Fruit fly (Drosophila melanogaster): ENCODE results near the gene Gr93b.

The Gr93b gene

DNA sequence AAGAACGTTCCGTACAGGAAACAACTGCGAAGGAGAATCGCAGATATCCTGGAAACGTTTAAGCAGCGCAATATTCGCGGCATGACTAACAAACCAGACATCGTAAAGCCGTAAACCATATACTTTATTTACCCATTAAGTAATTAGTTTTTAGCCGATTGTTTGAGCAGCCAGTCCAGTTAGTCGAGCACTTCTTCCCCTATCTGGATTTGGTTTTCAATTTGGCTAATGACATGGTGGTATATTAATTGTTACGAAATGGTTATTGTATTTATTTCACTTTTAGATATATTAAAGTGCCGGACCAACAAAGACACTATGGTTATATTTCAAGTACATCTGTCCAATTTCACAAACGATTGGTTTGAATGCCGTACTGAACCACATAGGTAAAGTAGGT is at the start of gene Gr93b:
TSS of gene Gr93b (minus strand) at position 101 of the 400 bp plus-strand sequence.
- TF ChIP-seq CG17801 (GFP tag; optimal IDR thresholded peaks at IDR 0.05; ENCODE audit: partially characterized antibody) = no peak

DNA sequence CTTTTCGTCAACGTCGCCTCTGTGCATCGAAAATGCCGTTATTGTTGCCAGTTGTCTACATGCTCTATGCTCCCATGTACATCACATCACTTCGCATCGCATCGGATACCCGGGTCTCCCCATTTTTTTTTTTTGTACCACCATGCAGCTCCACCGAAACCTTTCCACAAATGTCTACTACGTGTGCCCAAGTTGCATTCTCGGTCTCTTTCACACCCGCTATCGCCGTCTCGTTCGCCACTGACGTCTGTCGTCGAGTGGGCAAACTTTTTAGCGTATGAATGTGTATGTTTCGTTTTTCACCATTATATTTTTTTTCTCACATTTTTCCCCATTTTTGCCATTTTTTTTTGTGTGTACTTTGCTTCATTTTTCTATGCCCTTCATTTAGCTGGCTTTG is 48.9 kb upstream of the Gr93b start:
- no peak for TF ChIP-seq CG17801 (GFP tag; optimal IDR thresholded peaks at IDR 0.05; ENCODE audit: partially characterized antibody)

DNA sequence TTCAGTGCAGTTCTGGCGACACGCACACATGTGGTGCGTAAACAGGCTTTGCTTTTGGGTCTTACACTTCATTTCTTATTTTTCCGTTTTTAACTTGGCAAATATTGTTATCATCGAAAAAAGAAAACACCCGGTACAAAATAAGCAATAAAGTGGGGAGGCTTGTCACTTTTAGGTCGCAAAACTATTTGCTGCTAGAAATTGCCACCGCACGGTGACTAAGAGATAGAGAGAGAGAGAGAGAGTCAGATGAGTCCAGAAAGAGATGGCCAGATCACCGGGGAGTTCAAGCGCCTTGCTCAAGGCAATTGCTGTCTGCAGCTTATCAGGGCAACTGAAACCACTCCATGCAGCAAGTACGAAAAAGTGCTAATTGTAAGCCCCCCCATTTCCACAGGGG is 47.2 kb upstream of the Gr93b start:
- TF ChIP-seq CG17801 (GFP tag; optimal IDR thresholded peaks at IDR 0.05; ENCODE audit: partially characterized antibody) = no peak

DNA sequence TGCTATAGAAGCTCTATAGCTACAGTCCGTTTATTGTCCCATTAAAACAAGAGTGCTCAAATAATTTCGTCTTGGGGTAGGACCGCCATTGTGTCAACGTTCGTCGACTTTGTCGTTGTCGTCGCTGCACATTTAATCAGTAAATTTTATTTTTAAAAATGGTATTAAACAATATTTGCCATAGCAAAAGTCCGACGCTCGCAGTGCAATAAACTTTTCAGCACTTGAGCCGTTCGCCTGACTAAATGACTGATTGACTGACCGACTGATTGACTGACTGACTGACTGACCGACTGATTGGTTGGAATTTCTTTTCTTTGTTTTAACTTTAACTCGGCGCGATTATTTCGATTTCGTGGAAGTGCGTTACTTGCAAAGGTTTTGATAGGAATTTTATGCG is 46.4 kb upstream of the Gr93b start:
- TF ChIP-seq CG17801 (GFP tag; optimal IDR thresholded peaks at IDR 0.05; ENCODE audit: partially characterized antibody) = no peak

DNA sequence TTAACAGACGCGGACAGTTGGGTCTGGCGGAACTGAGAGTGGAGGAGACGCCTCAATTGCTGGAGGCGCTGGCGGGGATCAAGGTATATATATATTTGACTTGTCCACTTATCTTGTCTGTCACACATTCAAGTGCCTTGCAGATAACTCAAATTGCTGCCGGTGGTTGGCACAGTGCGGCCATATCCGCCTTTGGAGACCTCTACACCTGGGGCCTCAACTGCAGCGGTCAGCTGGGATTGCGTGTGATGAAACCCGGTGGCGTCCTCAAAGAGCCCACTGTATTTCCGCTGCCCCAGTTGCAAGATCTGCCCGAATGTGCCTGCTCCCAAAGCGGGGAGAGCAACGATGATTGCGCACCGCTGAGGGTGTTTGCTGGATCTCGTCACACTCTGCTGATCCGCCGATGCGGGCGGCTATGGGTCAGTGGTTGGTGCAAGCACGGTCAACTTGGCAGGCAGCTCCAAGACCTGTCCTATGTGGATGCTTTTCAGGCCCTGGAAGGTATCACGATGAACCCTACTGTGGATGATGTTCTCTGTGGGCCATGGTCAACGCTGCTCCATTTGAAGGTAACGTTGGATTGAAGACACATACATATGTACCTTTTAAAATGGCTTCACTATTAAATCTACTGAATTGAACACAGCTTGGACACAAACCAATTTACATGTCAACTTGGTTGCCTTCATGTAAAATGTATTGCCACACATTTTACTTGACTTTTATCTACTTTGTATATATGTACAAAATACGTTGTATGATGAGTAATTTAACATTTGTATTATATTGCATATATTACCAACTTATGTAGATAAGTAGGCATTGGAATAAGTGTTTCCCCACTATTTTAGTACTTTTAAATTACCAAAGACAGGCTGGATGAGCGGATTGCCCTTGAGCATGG is 45.4 kb upstream of the Gr93b start, which contains the start of gene CG43844:
TSS of gene CG43844 (plus strand) at position 844 of the 907 bp plus-strand sequence.
- TF ChIP-seq CG17801 (GFP tag; optimal IDR thresholded peaks at IDR 0.05; ENCODE audit: partially characterized antibody) = no peak

DNA sequence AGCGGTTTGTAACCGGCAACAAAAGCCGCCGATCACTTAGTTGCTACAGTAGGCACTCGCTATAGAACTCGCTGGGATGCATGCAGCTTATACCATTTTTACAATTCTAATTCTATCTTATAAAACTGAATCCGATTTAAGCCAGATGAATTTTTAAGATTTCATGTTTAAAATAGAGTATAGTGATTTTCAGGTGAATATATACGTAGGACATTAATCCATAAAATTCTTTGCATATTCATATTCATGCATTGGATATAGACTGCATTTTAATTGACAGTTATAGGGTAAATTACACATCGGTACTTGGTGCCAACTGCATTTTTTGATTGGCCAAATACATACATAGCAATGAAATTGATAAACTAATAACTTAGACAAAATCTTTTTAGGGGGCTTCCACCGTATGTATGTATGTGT is 44.0 kb upstream of the Gr93b start:
- no peak for TF ChIP-seq CG17801 (GFP tag; optimal IDR thresholded peaks at IDR 0.05; ENCODE audit: partially characterized antibody)

DNA sequence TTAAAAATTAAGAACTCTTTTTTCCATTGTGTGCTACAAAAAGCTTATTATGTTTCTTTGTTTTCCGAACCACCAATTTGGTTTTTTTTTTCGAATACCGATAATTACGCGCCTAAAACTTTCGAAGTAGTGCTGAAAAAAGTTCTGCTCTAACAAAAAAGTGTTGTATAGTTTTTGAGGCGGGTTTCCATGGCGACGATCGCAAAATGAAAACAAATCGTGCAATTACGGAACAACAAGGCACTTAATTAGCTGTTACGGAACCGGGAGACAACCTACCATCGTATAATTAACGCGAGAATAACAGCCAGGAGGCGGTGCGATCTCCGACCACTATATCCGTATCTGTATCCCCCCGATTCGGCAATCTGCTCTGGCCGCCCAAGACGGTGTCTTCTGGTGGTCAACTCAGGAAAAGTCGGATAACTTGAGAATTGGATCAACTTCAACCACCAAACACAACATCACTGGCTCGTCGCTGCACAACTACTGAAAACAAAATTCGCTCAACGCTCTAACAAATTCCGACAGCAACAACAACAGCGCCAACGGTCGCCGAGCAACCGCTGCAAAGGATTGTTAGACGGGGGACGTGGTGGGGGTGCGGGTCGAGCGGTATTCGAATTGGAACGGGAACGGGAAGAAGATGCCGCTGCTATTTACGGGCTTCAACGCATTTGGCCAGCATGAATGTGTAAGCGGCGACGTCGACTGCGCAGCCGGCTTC is 43.5 kb upstream of the Gr93b start, which contains the start of the genes CG6678 and dnd:
TSS of gene CG6678 (plus strand) at position 169 of the 727 bp plus-strand sequence.
TSS of gene dnd (minus strand) at position 495 of the 727 bp plus-strand sequence.
- no peak for TF ChIP-seq CG17801 (GFP tag; optimal IDR thresholded peaks at IDR 0.05; ENCODE audit: partially characterized antibody)

DNA sequence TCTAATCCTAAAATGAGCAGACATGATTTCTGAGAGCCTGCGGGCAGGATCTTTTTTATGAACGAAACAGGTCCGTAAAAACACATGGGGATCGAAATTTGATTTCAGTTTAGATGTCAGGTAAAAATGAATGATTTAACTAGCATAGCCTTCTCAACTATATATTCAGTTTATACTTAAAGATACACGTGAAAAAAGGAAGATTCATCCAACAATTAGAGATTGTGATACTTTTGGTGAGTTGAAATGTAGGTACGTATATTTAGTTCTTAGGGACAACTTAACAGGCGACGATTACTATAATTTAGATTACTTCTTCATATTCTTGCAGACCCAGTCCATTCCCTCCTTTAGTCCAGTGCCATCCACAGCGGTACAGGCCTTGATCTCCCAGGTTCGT is 41.9 kb upstream of the Gr93b start, which contains the start of gene CG17819:
TSS of gene CG17819 (minus strand) at position 101 of the 400 bp plus-strand sequence.
- TF ChIP-seq CG17801 (GFP tag; optimal IDR thresholded peaks at IDR 0.05; ENCODE audit: partially characterized antibody) = no peak

DNA sequence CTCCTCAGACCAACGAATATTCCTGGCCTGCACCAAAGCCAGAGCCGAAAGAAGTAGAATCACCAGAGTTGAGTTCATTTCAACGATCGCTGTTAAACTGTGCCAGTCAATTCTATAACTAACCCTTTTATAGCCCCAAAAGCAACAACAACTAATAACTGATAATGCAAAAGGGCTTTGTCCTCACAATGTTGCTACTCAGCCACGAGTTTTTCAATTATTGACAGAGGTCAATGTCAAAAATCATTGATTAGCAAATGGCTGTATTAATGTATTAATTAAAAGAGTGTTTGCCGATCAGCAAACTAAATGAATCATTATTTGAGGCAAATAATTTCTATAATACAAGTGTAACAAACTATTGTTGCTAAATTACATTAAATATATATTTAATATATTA is 40.8 kb upstream of the Gr93b start, which contains the start of gene fit:
TSS of gene fit (minus strand) at position 101 of the 400 bp plus-strand sequence.
- no peak for TF ChIP-seq CG17801 (GFP tag; optimal IDR thresholded peaks at IDR 0.05; ENCODE audit: partially characterized antibody)

DNA sequence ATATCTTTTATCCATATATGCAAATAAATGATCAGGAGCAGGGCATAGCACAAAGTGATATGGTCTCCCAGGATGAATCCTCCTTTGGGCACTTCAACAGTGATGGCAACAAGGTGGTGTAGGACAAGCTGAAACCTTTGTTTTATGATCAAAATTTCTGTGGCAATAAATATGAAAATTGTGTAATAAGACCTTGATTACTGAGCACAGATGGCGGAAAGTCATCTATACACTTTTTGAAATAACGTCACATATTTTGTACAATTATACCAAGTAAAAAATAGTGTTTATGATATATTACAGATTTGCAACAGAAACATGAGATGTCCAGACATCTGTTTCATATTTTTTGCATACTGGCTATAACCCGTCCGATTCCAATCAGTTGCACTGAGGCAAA is 36.9 kb upstream of the Gr93b start, which contains the start of gene CG31465:
TSS of gene CG31465 (plus strand) at position 301 of the 400 bp plus-strand sequence.
- no peak for TF ChIP-seq CG17801 (GFP tag; optimal IDR thresholded peaks at IDR 0.05; ENCODE audit: partially characterized antibody)

DNA sequence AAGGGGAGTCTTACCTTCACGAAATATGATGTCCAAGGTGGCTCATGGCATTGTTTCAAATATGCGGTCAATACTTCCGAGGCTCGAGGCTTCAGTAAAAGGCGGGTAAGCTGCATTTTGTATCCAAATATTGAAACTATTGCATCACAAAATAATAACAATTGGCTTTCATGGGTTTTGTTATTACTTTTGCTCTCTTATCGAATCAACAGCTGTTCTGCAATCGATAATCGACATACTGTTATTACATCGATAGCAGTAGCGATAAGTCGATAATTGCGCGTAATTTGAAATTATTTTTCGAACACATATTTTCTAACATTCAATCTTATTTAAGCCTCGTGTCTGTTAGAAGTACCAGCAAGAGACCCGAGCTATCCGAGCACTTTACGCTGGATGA is 34.9 kb upstream of the Gr93b start, which contains the start of gene CG34148:
TSS of gene CG34148 (minus strand) at position 214 of the 400 bp plus-strand sequence.
- TF ChIP-seq CG17801 (GFP tag; optimal IDR thresholded peaks at IDR 0.05; ENCODE audit: partially characterized antibody) = no peak

DNA sequence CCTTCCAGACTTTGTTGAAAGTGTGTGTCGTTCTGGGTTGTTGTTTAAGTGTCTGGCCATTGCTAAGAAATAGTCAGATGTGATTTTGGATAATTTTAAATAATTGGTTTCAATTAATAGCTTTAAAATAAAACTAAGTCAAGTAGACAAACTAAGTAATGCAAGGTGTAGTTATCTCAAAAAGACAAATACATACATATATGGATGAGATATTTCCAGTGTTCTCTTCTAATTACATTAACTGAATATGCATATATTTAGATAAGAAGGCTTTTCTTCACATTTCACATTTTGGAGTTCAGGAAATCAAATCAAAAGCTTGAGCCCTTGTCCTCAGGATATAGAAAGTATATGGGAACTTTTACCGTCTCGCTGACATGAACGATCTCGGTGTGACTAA is 34.1 kb upstream of the Gr93b start, which contains the start of gene P5CDh2:
TSS of gene P5CDh2 (plus strand) at position 301 of the 400 bp plus-strand sequence.
- no peak for TF ChIP-seq CG17801 (GFP tag; optimal IDR thresholded peaks at IDR 0.05; ENCODE audit: partially characterized antibody)

DNA sequence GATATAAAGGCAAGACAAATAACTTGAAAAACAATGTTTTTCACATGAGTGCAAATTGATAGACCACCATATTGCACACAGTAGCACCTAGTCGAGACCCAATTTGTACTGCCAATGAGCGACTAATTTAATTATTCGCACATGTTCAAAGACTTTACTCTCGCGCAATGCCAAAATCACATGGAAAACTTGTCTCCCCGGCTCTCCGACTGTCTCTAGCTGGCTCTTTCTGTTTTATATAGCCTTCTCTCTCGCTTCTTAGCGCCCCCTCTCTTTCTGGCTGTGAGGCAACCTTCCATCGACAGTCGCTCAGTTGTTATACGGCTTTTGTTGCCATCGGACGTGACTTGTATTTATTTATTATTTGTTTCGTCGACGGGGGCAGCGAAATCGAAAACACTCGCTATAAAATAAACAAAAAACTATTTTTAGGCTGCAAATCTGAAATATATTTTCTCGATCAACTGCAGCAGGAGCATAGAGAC is 31.5 kb upstream of the Gr93b start, which contains the start of gene CG6656:
TSS of gene CG6656 (plus strand) at position 312 of the 485 bp plus-strand sequence.
- peak; percentile 53 for TF ChIP-seq CG17801 (GFP tag; optimal IDR thresholded peaks at IDR 0.05; ENCODE audit: partially characterized antibody)

DNA sequence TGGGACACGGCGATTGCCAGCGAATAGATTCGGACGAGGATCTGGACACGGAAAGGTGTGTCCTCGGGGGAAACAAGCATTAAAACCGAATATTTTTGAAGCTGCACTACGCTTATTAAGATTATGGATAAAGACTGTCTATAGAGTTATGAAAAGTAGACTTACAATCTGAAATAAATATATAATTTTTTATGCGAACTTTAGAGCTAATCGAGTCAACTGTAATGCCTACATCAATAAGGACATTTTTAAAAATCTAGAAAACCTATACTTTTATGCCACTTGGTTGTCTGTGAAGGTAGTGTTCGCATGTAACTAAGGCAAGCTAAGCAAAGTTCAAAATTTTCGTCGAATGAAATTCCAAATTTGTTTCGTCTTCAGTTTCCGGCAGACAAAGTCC is 29.9 kb upstream of the Gr93b start, which contains the start of gene CG31178:
TSS of gene CG31178 (plus strand) at position 301 of the 400 bp plus-strand sequence.
- TF ChIP-seq CG17801 (GFP tag; optimal IDR thresholded peaks at IDR 0.05; ENCODE audit: partially characterized antibody) = no peak

Data from ovary, adult (tissue).